Worm (Caenorhabditis elegans) whole organism, L4/young adult: ENCODE results near the gene srm-5.
"Not testable (repeated sequence)": the region's sequence is repeated elsewhere in the genome, so short reads cannot be mapped to it uniquely, and the experiment has no call there.

Experiments
- W03F9.2 ChIP-seq: fragments of 150-350 bp; optimal IDR thresholded peaks from 2 replicates; lab custom pipeline; 2014; ENCODE audit warnings: missing biosample characterization, missing genetic modification characterization
- dao-5 ChIP-seq: sonication (generic microtip); optimal IDR thresholded peaks from 2 replicates; lab custom pipeline; 2016; ENCODE audit warnings: missing genotype, missing genetic modification characterization, moderate library complexity, missing compliant biosample characterization
- him-1 ChIP-seq: sonication (generic microtip); optimal IDR thresholded peaks from 2 replicates; lab custom pipeline; 2016; ENCODE audit warnings: missing genotype, missing genetic modification reagents, missing genetic modification characterization, missing compliant biosample characterization

Gene srm-5

DNA sequence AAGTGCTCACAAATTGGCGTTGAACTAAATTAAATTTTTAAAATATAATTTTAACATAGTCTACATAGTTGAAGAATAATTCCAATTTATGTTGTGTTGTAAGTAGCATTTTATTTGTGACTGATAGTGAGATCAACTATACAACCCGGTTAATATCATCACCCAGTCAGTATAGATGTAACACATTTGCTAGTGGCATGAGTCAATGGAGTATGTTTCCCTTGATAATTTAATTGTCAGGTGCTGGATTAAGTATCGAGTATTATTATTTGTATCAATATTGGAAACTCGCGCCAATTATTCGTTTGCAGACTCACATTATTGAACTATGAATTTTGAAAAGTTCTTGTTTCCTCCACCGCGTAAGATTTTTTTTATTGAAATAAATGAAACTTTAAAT is at the start of gene srm-5:
Gene srm-5, plus strand, starts transcription at position 301 of the 400 bp plus-strand sequence.
- TF ChIP-seq dao-5 (no peak), him-1 (tag; lab: Kevin White, UChicago) (no peak), W03F9.2 (tag; lab: Kevin White, UChicago) (no peak)

DNA sequence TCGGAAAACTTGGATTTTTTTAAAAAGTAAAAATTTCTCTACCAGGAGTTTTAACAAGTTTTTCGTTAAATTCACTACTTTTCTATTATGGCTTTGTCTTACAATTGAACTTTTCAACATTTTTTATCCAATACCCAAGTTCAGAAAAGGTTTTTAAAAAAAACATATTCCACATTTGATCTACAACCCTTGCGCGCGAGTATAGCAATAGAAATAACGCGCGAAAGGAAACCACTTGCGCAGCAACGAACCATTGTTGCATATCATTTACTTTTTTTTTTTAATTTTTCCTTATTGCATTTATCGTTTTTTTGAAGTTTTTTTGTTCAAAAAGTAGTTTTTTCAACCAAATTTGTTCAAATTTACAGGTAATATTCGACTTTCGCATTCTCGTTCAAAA is 49.2 kb upstream of the srm-5 start, which contains the start of gene F40G12.11:
Gene F40G12.11, plus strand, starts transcription at position 369 of the 400 bp plus-strand sequence.
- TF ChIP-seq dao-5 (no peak), W03F9.2 (tag; lab: Kevin White, UChicago) (no peak), him-1 (tag; lab: Kevin White, UChicago) (no peak)

DNA sequence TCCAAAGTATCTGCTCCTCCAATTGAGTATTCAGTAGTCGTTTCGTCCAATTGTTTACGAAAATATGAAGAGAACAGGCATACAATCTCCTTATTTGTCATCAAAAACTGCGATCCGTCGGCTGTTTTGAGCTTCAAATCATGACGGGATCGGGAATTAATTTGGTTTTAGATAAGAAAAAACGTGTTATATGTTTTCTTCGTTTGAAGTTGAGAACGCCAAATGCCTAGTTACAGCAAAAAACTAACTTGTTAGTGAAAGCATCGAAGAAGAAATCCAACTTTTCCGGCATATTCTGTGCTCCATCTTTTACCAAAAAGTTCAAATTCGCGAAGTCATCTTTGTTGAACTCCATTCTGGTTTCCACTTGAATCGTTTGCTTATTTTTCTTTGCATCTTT is 45.6 kb upstream of the srm-5 start, which contains the start of gene F14D7.1:
Gene F14D7.1, minus strand, starts transcription at position 101 of the 400 bp plus-strand sequence.
- no peak for TF ChIP-seq dao-5
- TF ChIP-seq W03F9.2 (tag; lab: Kevin White, UChicago), result no peak
- TF ChIP-seq him-1 (tag; lab: Kevin White, UChicago), result no peak

DNA sequence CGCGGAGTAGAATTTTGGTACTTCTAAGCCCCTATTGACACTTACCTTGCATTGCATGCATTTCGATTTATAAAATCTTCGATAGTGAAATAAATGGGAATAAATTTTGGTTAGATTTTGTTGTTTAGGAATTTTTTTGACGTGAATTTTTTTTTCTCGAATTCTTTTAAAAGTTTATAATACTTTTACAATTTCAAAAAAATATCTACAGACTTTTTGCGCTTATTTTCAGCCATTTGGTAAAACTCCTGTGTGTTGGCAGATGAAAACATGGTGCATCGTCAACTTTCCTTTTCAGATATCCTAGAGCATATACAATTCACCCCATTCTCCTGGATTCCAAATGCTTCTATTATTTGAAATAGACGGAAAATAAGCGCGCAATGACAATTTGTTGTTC is 44.4 kb upstream of the srm-5 start, which contains the start of gene F14D7.18:
Gene F14D7.18, minus strand, starts transcription at position 101 of the 400 bp plus-strand sequence.
- TF ChIP-seq dao-5 (no peak), W03F9.2 (tag; lab: Kevin White, UChicago) (no peak), him-1 (tag; lab: Kevin White, UChicago) (no peak)

DNA sequence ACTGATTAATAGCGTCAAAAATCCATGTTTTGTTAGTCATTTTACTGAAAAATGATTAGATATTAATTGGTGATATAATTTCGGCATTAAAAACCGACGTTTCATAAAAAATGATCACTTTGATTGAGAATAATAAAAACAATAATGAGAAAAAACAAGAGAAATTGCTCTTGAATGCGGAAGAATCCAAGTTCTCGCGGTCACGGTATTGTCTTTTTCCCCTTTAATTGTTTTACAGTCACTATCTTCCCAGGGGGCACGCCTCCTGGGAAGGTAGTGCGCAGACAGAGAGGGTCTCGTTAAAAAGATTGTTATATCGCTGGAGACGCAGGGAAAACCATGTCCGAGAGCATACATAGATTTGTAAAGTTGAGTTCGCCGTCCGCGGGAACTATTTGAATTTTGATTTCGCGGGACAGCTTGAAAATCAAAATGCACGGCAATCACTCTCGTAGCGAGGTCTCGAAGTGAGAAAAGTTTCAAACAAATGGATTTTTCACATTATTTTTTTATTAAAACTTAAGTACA is 41.3 kb upstream of the srm-5 start, which contains the start of gene F14D7.2:
Gene F14D7.2, minus strand, starts transcription at position 51 of the 528 bp plus-strand sequence.
- TF ChIP-seq dao-5 (no peak), him-1 (tag; lab: Kevin White, UChicago) (no peak), W03F9.2 (tag; lab: Kevin White, UChicago) (no peak)

DNA sequence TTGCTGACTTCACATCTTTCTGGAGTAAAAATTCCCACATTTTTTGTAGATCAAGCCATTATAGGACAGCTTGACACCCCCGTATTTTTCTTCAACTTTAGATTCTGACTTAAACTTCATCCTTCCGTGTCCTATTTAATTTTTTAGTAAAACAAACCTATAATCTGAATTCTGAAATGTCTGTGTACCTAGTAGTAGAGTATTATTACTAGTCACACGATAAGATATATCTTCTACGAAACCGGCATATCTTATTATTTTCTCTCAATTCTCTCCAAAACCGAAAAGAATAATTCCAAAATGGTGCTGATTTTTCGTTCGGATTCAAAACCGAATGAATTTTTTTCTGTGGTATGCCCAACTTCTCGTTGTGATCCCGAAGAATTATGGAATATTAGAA is 40.6 kb upstream of the srm-5 start, which contains the start of gene F14D7.9:
Gene F14D7.9, plus strand, starts transcription at position 301 of the 400 bp plus-strand sequence.
- TF ChIP-seq him-1 (tag; lab: Kevin White, UChicago) (no peak), dao-5 (no peak), W03F9.2 (tag; lab: Kevin White, UChicago) (no peak)

DNA sequence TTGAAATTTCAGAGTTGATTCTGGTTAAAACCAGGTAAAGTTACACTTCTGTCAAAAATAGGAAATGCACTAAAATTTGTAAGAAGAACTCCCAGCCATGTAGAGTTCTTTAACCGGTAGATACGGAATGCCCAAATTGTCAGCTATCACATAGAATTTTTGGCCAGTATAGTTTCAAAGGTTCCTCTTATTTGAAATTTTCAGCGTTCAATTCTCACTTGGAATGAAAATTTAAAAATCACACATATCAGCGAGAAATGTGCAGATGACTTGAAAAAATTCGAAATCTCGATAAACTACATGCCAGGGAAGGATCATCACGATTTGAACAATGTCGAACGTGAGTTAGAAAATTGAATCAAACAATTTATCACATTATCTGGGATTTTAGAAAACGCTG is 38.5 kb upstream of the srm-5 start, which contains the start of gene F14D7.3:
Gene F14D7.3, plus strand, starts transcription at position 301 of the 400 bp plus-strand sequence.
- no peak for TF ChIP-seq him-1 (tag; lab: Kevin White, UChicago)
- no peak for TF ChIP-seq dao-5
- no peak for TF ChIP-seq W03F9.2 (tag; lab: Kevin White, UChicago)

DNA sequence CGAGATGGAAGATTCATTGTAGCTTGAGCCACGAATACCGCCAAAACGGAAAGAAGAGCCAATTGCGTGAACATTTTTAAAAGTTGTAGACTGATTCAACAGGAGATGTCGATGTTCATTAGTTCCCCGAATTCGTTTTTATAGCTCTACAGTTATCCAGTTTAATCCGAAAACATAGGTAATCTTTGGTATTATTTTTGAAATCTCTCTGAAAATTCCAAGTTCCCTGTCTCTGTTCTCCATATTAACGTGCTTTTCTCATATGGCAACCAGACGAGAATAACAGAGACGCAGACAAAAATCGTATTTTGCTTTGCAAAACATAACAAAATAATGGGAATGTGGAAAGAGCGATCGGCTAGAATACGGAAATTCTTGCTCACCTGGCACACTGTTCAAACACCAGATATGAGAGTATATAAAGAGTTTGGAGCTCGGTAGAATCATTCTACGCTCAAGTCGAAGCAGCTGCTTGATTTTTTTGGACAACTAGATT is 35.4 kb upstream of the srm-5 start, which contains the start of the genes spig-3 and F14D7.12:
Gene spig-3, minus strand, starts transcription at position 101 of the 496 bp plus-strand sequence.
Gene F14D7.12, plus strand, starts transcription at position 446 of the 496 bp plus-strand sequence.
- TF ChIP-seq dao-5, result no peak
- TF ChIP-seq him-1 (tag; lab: Kevin White, UChicago), result no peak
- TF ChIP-seq W03F9.2 (tag; lab: Kevin White, UChicago), result no peak

DNA sequence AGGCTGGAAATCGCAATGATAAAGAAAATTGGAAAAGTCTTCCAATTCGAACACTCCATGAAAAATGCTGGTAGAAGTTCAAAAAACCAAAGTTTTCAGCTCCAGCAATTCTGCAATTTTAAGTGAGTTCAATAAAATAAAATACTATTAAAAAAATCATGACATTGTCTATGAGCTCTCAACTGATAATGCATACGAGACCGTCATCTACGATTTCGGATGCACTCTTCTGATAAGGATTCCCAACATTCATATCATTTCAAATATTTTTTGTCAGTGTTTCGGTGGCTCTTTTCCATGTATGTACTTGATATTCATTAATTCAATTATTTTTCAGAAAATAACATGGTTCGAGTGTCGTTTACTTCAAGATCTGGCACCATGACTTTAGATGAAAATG is 33.9 kb upstream of the srm-5 start, which contains the start of gene F14D7.6:
Gene F14D7.6, plus strand, starts transcription at position 338 of the 400 bp plus-strand sequence.
- no peak for TF ChIP-seq dao-5
- TF ChIP-seq him-1 (tag; lab: Kevin White, UChicago), result no peak

DNA sequence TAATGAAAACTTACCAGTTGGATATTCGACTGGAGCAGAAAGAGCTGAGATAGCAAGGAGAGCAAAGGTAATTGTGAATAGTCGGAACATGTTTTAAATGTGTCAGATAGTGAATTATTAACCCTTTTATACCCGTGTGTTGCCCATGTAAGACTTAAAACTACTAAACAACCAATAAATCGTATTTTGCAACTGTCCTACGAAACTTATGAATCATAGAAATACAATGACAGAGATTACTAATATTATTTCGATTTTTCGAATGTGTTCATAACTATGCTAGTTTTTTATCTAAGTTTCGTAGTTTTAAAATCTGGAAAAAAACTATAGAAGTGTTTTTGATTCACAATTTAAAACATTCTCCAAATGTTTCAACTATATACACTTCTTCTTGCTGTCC is 28.2 kb upstream of the srm-5 start, which contains the start of gene spig-4:
Gene spig-4, minus strand, starts transcription at position 101 of the 400 bp plus-strand sequence.
- TF ChIP-seq dao-5; him-1 (tag; lab: Kevin White, UChicago); W03F9.2 (tag; lab: Kevin White, UChicago): not testable (repeated sequence)

DNA sequence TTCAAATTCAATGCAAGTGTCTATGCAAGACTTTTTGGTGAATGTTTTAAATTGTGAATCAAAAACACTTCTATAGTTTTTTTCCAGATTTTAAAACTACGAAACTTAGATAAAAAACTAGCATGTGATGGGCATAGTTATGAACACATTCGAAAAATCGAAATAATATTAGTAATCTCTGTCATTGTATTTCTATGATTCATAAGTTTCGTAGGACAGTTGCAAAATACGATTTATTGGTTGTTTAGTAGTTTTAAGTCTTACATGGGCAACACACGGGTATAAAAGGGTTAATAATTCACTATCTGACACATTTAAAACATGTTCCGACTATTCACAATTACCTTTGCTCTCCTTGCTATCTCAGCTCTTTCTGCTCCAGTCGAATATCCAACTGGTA is 26.8 kb upstream of the srm-5 start, which contains the start of gene spig-5:
Gene spig-5, plus strand, starts transcription at position 301 of the 400 bp plus-strand sequence.
- TF ChIP-seq him-1 (tag; lab: Kevin White, UChicago); dao-5; W03F9.2 (tag; lab: Kevin White, UChicago): not testable (repeated sequence)

DNA sequence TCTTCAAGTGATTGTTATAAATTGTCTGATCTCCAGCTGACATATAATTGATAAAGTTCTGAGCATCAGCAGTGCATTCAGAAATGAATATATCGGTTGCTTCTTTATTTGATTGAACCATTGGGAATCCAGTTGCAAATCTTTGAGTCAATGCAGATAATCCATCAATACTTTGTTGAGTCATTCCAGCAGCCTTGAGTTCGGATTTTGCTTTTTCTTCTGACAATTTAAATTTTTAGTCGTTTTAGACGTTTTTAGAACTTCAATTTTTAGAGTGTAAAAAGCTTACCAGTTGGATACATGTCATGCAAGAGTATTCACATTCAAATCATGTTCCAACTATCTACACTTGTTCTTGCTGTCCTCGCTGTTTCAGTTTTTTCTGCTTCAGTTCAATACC is 25.4 kb upstream of the srm-5 start, which contains the start of gene F14D7.14:
Gene F14D7.14, plus strand, starts transcription at position 301 of the 400 bp plus-strand sequence.
- TF ChIP-seq him-1 (tag; lab: Kevin White, UChicago); dao-5; W03F9.2 (tag; lab: Kevin White, UChicago): not testable (repeated sequence)

DNA sequence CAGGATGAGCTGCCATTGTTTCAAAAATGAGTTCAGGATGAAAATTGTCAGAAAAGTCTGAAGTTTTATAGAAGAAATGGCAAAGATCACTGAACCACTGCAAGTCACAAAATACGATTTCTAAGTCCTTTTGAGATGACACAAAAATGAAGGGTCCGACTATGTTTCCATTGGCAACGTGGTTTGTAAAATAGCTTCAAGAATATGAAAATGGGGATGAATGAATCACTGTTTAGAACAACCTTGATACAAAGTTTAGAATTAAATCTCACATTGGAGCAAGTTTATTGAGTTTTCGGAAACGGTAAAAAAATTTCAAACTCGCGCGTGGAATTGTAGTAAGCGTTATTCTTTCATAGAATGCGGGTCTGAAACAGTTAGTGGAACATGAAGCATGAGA is 23.9 kb upstream of the srm-5 start, which contains the start of gene ddn-3:
Gene ddn-3, minus strand, starts transcription at position 101 of the 400 bp plus-strand sequence.
- TF ChIP-seq dao-5, result no peak
- TF ChIP-seq W03F9.2 (tag; lab: Kevin White, UChicago), result no peak
- no peak for TF ChIP-seq him-1 (tag; lab: Kevin White, UChicago)

DNA sequence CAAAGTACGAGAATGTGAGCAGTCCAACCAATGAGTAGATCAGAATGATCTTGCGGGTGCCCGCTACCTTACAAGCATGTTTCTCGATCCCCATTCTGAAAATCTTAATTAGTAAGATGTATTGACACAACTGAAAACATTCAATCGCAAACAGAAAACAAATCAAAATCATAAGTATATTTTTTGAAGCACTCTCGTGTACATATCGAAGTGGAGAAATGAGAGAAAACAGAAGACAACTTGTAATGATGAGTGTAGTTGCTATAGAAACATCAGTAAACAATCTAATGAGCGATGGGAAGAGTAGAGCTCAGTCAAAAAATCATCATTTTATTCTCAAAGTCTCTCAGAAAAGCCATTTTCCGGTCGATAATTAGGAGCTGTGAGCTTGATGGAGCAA is 22.3 kb upstream of the srm-5 start, which contains the start of gene F14D7.8:
Gene F14D7.8, minus strand, starts transcription at position 101 of the 400 bp plus-strand sequence.
- no peak for TF ChIP-seq dao-5
- no peak for TF ChIP-seq him-1 (tag; lab: Kevin White, UChicago)
- no peak for TF ChIP-seq W03F9.2 (tag; lab: Kevin White, UChicago)
